Worm (Caenorhabditis elegans): ENCODE data around the gene F57B9.1.

F57B9.1 gene

ce11 chrIII:6988060-6988459 lies 26.2 kb downstream of the F57B9.1 start (continued):
- TF ChIP-seq nhr-25 (tag; optimal IDR thresholded peaks at IDR 0.05) (no peak), ztf-11 (tag; optimal IDR thresholded peaks at IDR 0.05) (no peak), zag-1 (tag; optimal IDR thresholded peaks at IDR 0.05) (no peak), ztf-4 (tag; optimal IDR thresholded peaks at IDR 0.05) (peak; percentile 76), F13H6.1 (tag; optimal IDR thresholded peaks at IDR 0.05) (peak; percentile 87), ceh-82 (tag; optimal IDR thresholded peaks at IDR 0.05) (no peak)

- TF ChIP-seq fos-1 (tag; optimal IDR thresholded peaks at IDR 0.05): peak; percentile 63
- TF ChIP-seq ztf-4 (tag; optimal IDR thresholded peaks at IDR 0.05): no peak
- no peak for TF ChIP-seq mab-5 (tag; optimal IDR thresholded peaks at IDR 0.05)
- no peak for TF ChIP-seq mbf-1 (tag; optimal IDR thresholded peaks at IDR 0.05)
- TF ChIP-seq nhr-10 (tag; optimal IDR thresholded peaks at IDR 0.05): no peak
- no peak for TF ChIP-seq lin-13 (GFP tag; optimal IDR thresholded peaks at IDR 0.05)
Observed at ce11 chrIII:6989201-6989600, 27.3 kb downstream of the F57B9.1 start.

ce11 chrIII:6989900-6990299 lies 28.0 kb downstream of the F57B9.1 start, which contains the start of gene prk-1:
Gene prk-1 (plus strand): TSS chrIII:6990168.
- no peak for TF ChIP-seq mbf-1 (tag; optimal IDR thresholded peaks at IDR 0.05)
- TF ChIP-seq alr-1 (tag; optimal IDR thresholded peaks at IDR 0.05): no peak
- TF ChIP-seq lin-39 (tag; optimal IDR thresholded peaks at IDR 0.05): no peak
- TF ChIP-seq ZK546.5 (tag; optimal IDR thresholded peaks at IDR 0.05): no peak
- no peak for TF ChIP-seq elt-3 (tag; optimal IDR thresholded peaks at IDR 0.05)
- TF ChIP-seq mab-5 (tag; optimal IDR thresholded peaks at IDR 0.05): no peak
- no peak for TF ChIP-seq Y55F3AM.14 (GFP tag; optimal IDR thresholded peaks at IDR 0.05)
- no peak for TF ChIP-seq aly-2 (tag; optimal IDR thresholded peaks at IDR 0.05)
- no peak for TF ChIP-seq egl-27 (tag; optimal IDR thresholded peaks at IDR 0.05)
- TF ChIP-seq lsy-2 (tag; optimal IDR thresholded peaks at IDR 0.05): no peak
- TF ChIP-seq nhr-237 (tag; optimal IDR thresholded peaks at IDR 0.05): no peak
- TF ChIP-seq mdl-1 (tag; optimal IDR thresholded peaks at IDR 0.05): no peak
- TF ChIP-seq blmp-1 (tag; optimal IDR thresholded peaks at IDR 0.05; ENCODE audit: insufficient read depth): no peak
- no peak for TF ChIP-seq skn-1 (tag; optimal IDR thresholded peaks at IDR 0.05)
- TF ChIP-seq ceh-82 (tag; optimal IDR thresholded peaks at IDR 0.05): no peak
- TF ChIP-seq C34F6.9 (tag; optimal IDR thresholded peaks at IDR 0.05): no peak
- no peak for TF ChIP-seq F13H6.1 (tag; optimal IDR thresholded peaks at IDR 0.05)

- TF ChIP-seq nhr-129 (tag; optimal IDR thresholded peaks at IDR 0.05) (no peak), fos-1 (tag; optimal IDR thresholded peaks at IDR 0.05) (peak; percentile 90), mdl-1 (tag; optimal IDR thresholded peaks at IDR 0.05) (no peak), gmeb-1 (tag; optimal IDR thresholded peaks at IDR 0.05) (peak; percentile 37), dmd-4 (tag; optimal IDR thresholded peaks at IDR 0.05) (no peak), ama-1 (optimal IDR thresholded peaks at IDR 0.05) (no peak), Y55F3AM.14 (GFP tag; optimal IDR thresholded peaks at IDR 0.05) (no peak)
Observed at ce11 chrIII:6991465-6991864, 29.6 kb downstream of the F57B9.1 start.

- TF ChIP-seq sma-9 (GFP tag; optimal IDR thresholded peaks at IDR 0.05) (no peak), sma-9 (tag; optimal IDR thresholded peaks at IDR 0.05) (no peak), peb-1 (tag; optimal IDR thresholded peaks at IDR 0.05) (no peak), lin-39 (tag; optimal IDR thresholded peaks at IDR 0.05) (no peak), elt-3 (tag; optimal IDR thresholded peaks at IDR 0.05) (no peak), fos-1 (tag; optimal IDR thresholded peaks at IDR 0.05) (peak; percentile 52), R02D3.7 (tag; optimal IDR thresholded peaks at IDR 0.05) (no peak), snpc-4 (tag; optimal IDR thresholded peaks at IDR 0.05) (no peak), sma-3 (GFP tag; optimal IDR thresholded peaks at IDR 0.05) (no peak), nhr-77 (tag; optimal IDR thresholded peaks at IDR 0.05) (no peak), nhr-11 (tag; optimal IDR thresholded peaks at IDR 0.05) (no peak), unc-62 (GFP tag; optimal IDR thresholded peaks at IDR 0.05) (no peak), sem-4 (tag; optimal IDR thresholded peaks at IDR 0.05) (no peak), crh-2 (tag; optimal IDR thresholded peaks at IDR 0.05) (no peak), F13H6.1 (tag; optimal IDR thresholded peaks at IDR 0.05) (peak; percentile 42), nhr-23 (tag; optimal IDR thresholded peaks at IDR 0.05) (no peak)
Observed at ce11 chrIII:6992496-6992895, 30.6 kb downstream of the F57B9.1 start.
